Worm (Caenorhabditis elegans) whole organism, L2 larva: ENCODE results near the gene F16B4.4.

Source experiments
- C34F6.9 ChIP-seq: fragments of 150-350 bp; optimal IDR thresholded peaks from 2 replicates; lab custom pipeline; 2014; ENCODE audit warnings: missing biosample characterization, missing genetic modification characterization
- F13H6.1 ChIP-seq: sonication (generic microtip); optimal IDR thresholded peaks from 2 replicates; lab custom pipeline; 2016; ENCODE audit warnings: missing genetic modification characterization, missing compliant biosample characterization
- R02D3.7 ChIP-seq: fragments of 150-350 bp; optimal IDR thresholded peaks from 2 replicates; lab custom pipeline; 2014; ENCODE audit warnings: missing biosample characterization, missing genetic modification characterization
- Y55F3AM.14 ChIP-seq: fragments of 200-800 bp; sonication (Bioruptor generic); optimal IDR thresholded peaks from 2 replicates; lab custom pipeline; 2018; ENCODE audit warnings: mild to moderate bottlenecking, missing genetic modification characterization, missing compliant biosample characterization
- ZK546.5 ChIP-seq: sonication (generic microtip); optimal IDR thresholded peaks from 2 replicates; lab custom pipeline; 2017; ENCODE audit warnings: missing biosample characterization, missing genetic modification characterization
- alr-1 ChIP-seq: fragments of 150-350 bp; optimal IDR thresholded peaks from 2 replicates; lab custom pipeline; 2014; ENCODE audit warnings: missing biosample characterization, missing genetic modification characterization
- ama-1 ChIP-seq: fragments of 150-350 bp; optimal IDR thresholded peaks from 2 replicates; lab custom pipeline; 2018; ENCODE audit warnings: inconsistent platforms
- ceh-82 ChIP-seq: fragments of 150-350 bp; optimal IDR thresholded peaks from 2 replicates; lab custom pipeline; 2014; ENCODE audit warnings: missing biosample characterization, missing genetic modification characterization
- crh-2 ChIP-seq: sonication (generic microtip); optimal IDR thresholded peaks from 2 replicates; lab custom pipeline; 2017; ENCODE audit warnings: missing biosample characterization, missing genetic modification characterization
- dmd-4 ChIP-seq: sonication (generic microtip); optimal IDR thresholded peaks from 2 replicates; lab custom pipeline; 2017; ENCODE audit warnings: missing biosample characterization, missing genetic modification characterization
- egl-27 ChIP-seq: sonication (generic microtip); optimal IDR thresholded peaks from 3 replicates; lab custom pipeline; 2017; ENCODE audit warnings: missing biosample characterization, missing genetic modification reagents, missing genetic modification characterization
- elt-3 ChIP-seq: sonication (generic microtip); optimal IDR thresholded peaks from 2 replicates; lab custom pipeline; 2017; ENCODE audit warnings: missing biosample characterization, missing genetic modification characterization
- fos-1 ChIP-seq: fragments of 150-350 bp; optimal IDR thresholded peaks from 2 replicates; lab custom pipeline; 2014; ENCODE audit warnings: missing biosample characterization, missing genetic modification characterization
- lin-11 ChIP-seq: fragments of 150-350 bp; sonication (generic microtip); optimal IDR thresholded peaks from 2 replicates; lab custom pipeline; 2014; ENCODE audit warnings: missing biosample characterization, missing genetic modification characterization, inconsistent platforms, mixed read lengths
- lin-13 ChIP-seq: fragments of 150-350 bp; optimal IDR thresholded peaks from 2 replicates; lab custom pipeline; 2014; ENCODE audit warnings: missing biosample characterization, missing genetic modification reagents, missing genetic modification characterization
- lsy-2 ChIP-seq, 2 experiments: fragments of 150-350 bp in 1 of 2; sonication (generic microtip) in 1 of 2; optimal IDR thresholded peaks; 2 replicates each; lab custom pipeline; 2014 to 2017; ENCODE audit warnings: missing biosample characterization in 2 of 2, missing genetic modification characterization in 2 of 2
- mab-5 ChIP-seq: fragments of 150-350 bp; optimal IDR thresholded peaks from 2 replicates; lab custom pipeline; 2014; ENCODE audit warnings: missing biosample characterization, missing genetic modification characterization
- mdl-1 ChIP-seq, 2 experiments: fragments of 150-350 bp in 1 of 2; sonication (generic microtip) in 1 of 2; optimal IDR thresholded peaks; 2 replicates each; lab custom pipeline; 2017; ENCODE audit warnings: missing biosample characterization in 2 of 2, missing genetic modification characterization in 2 of 2
- nhr-129 ChIP-seq: fragments of 150-350 bp; optimal IDR thresholded peaks from 2 replicates; lab custom pipeline; 2014; ENCODE audit warnings: missing biosample characterization, missing genetic modification characterization
- nhr-237 ChIP-seq: fragments of 150-350 bp; optimal IDR thresholded peaks from 2 replicates; lab custom pipeline; 2014; ENCODE audit warnings: missing biosample characterization, missing genetic modification characterization
- nhr-25 ChIP-seq: fragments of 150-350 bp; sonication (generic microtip); optimal IDR thresholded peaks from 3 replicates; lab custom pipeline; 2014; ENCODE audit warnings: missing biosample characterization, missing genetic modification characterization
- nhr-77 ChIP-seq: fragments of 150-350 bp; optimal IDR thresholded peaks from 2 replicates; lab custom pipeline; 2014; ENCODE audit warnings: missing biosample characterization, missing genetic modification characterization
- peb-1 ChIP-seq: fragments of 150-350 bp; optimal IDR thresholded peaks from 2 replicates; lab custom pipeline; 2014; ENCODE audit warnings: missing biosample characterization, missing genetic modification characterization
- skn-1 ChIP-seq: sonication (generic microtip); optimal IDR thresholded peaks from 2 replicates; lab custom pipeline; 2017; ENCODE audit warnings: missing biosample characterization, missing genetic modification characterization
- sma-3 ChIP-seq: sonication (generic microtip); optimal IDR thresholded peaks from 2 replicates; lab custom pipeline; 2016; ENCODE audit warnings: missing genetic modification reagents, missing genetic modification characterization, missing compliant biosample characterization
- sma-9 ChIP-seq, 2 experiments: fragments of 150-350 bp in 1 of 2; sonication (generic microtip) in 1 of 2; optimal IDR thresholded peaks; 2 replicates each; lab custom pipeline; 2014 to 2016; ENCODE audit warnings: missing genetic modification characterization in 2 of 2, mild to moderate bottlenecking in 1 of 2, missing biosample characterization in 1 of 2, missing compliant biosample characterization in 1 of 2, missing genetic modification reagents in 1 of 2, moderate library complexity in 1 of 2
- unc-55 ChIP-seq: fragments of 150-350 bp; sonication (generic microtip); optimal IDR thresholded peaks from 3 replicates; lab custom pipeline; 2014; ENCODE audit warnings: missing biosample characterization, missing genetic modification reagents, missing genetic modification characterization
- unc-62 ChIP-seq: fragments of 150-350 bp; optimal IDR thresholded peaks from 2 replicates; lab custom pipeline; 2014; ENCODE audit warnings: missing biosample characterization, missing genetic modification reagents, missing genetic modification characterization
- zag-1 ChIP-seq: fragments of 150-350 bp; optimal IDR thresholded peaks from 2 replicates; lab custom pipeline; 2014; ENCODE audit warnings: missing biosample characterization, missing genetic modification characterization
- ztf-1 ChIP-seq: fragments of 200-800 bp; sonication (Bioruptor generic); conservative IDR thresholded peaks from 2 replicates; pipeline ENCODE4 v1.3.6; 2022; ENCODE audit warnings: missing genetic modification characterization, missing compliant biosample characterization
- ztf-11 ChIP-seq: sonication (generic microtip); optimal IDR thresholded peaks from 2 replicates; lab custom pipeline; 2017; ENCODE audit warnings: missing biosample characterization, missing genetic modification characterization

The F16B4.4 gene

DNA sequence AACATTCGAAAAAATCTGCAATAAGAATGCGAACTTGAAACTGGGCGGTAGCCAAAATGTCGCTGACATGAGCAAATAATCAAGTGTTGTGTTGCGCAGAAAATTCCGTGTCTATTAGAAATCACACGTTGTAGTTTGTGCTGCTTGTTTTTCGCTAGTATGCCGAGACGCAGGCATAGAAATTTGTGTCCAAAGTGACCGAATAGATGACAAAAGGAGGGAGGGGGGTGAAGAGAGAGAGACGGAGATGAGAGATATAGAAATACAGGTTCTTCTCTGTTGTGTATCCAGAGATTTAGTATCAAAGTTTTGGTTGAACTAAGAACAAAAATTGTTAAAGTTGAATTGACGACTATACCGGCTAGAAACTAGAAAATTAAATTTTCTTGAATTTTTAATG, 33.5 kb downstream of the F16B4.4 start:
- no peak for TF ChIP-seq ztf-1 (GFP tag; lab: Robert Waterston, UW)
- peak; percentile 35 for TF ChIP-seq fos-1 (tag; lab: Kevin White, UChicago)
- peak; percentile 56 for TF ChIP-seq sma-9 (GFP tag; optimal IDR thresholded peaks at IDR 0.05; lab: Kevin White, UChicago)
- TF ChIP-seq sma-9 (tag; optimal IDR thresholded peaks at IDR 0.05; lab: Kevin White, UChicago), result no peak
- no peak for TF ChIP-seq R02D3.7 (tag; lab: Kevin White, UChicago)
- TF ChIP-seq sma-3 (GFP tag; lab: Kevin White, UChicago), result peak; percentile 49
- no peak for TF ChIP-seq alr-1 (tag; lab: Kevin White, UChicago)
- TF ChIP-seq nhr-25, result peak; percentile 69
- TF ChIP-seq egl-27 (tag; lab: Kevin White, UChicago), result peak; percentile 57
- TF ChIP-seq unc-62 (GFP tag; lab: Kevin White, UChicago), result no peak
- peak; percentile 44 for TF ChIP-seq crh-2 (tag; lab: Kevin White, UChicago)
- TF ChIP-seq mab-5 (tag; lab: Kevin White, UChicago), result no peak
- no peak for TF ChIP-seq elt-3 (tag; lab: Kevin White, UChicago)
- peak; percentile 84 for TF ChIP-seq F13H6.1 (tag; lab: Kevin White, UChicago)
- TF ChIP-seq nhr-129 (tag; lab: Kevin White, UChicago), result peak; percentile 76
- no peak for TF ChIP-seq peb-1 (tag; lab: Kevin White, UChicago)
- no peak for TF ChIP-seq ama-1 (lab: Kevin White, UChicago)
- no peak for TF ChIP-seq lin-11 (tag; lab: Kevin White, UChicago)

DNA sequence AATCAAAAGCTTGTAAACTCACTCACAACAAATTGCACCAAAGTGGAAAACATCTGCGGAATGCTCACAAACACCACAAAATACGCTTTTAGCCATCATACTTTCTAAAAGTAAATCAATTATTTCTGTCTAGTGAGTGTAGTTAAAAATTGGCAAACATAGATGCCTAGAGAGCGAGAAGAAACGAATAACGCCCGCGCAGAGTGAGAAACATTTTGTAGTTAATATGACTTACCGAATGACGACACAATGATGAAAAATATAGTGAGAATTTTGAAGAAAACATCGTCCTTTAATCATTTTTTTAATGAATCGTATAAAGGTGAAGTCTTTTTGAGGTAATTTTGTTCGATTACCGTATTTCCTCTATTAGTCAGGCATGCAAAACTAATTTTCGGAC, 35.5 kb downstream of the F16B4.4 start, which contains the start of gene nhr-238:
Gene nhr-238, minus strand, starts transcription at position 104 of the 400 bp plus-strand sequence.
- TF ChIP-seq unc-55 (GFP tag; lab: Kevin White, UChicago) (no peak), ZK546.5 (no peak), mdl-1 (tag; optimal IDR thresholded peaks at IDR 0.05; lab: Kevin White, UChicago) (no peak), C34F6.9 (no peak), F13H6.1 (tag; lab: Kevin White, UChicago) (no peak), nhr-77 (peak; percentile 84), nhr-129 (tag; lab: Kevin White, UChicago) (peak; percentile 93), zag-1 (tag; lab: Kevin White, UChicago) (no peak), ztf-1 (GFP tag; lab: Robert Waterston, UW) (no peak)

DNA sequence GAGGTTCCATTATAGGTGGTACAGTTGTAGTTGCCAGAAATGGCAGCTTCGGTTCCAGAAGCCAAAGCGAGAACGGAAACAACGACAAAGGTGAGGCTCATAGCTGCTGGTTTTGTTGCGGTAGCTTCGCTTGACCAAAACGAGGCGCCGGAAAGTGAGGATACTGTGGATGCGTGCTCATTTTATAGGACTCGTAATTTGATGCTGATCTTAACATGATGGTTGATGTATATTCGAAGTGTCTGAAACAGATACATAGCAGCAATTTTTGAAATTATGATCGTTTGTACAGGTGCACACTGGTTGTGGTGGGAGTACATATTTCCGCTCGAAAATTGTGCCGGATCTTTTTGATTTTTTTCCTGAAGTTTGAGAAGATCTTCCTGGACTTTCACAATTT, 37.3 kb downstream of the F16B4.4 start, which contains the start of gene Y46H3D.8:
Gene Y46H3D.8, minus strand, starts transcription at position 101 of the 400 bp plus-strand sequence.
- TF ChIP-seq elt-3 (tag; lab: Kevin White, UChicago), result no peak
- no peak for TF ChIP-seq nhr-25
- TF ChIP-seq C34F6.9, result no peak
- no peak for TF ChIP-seq fos-1 (tag; lab: Kevin White, UChicago)
- no peak for TF ChIP-seq skn-1
- TF ChIP-seq nhr-237 (tag; lab: Kevin White, UChicago), result no peak
- no peak for TF ChIP-seq sma-3 (GFP tag; lab: Kevin White, UChicago)
- no peak for TF ChIP-seq egl-27 (tag; lab: Kevin White, UChicago)
- no peak for TF ChIP-seq R02D3.7 (tag; lab: Kevin White, UChicago)
- no peak for TF ChIP-seq ztf-1 (GFP tag; lab: Robert Waterston, UW)
- no peak for TF ChIP-seq Y55F3AM.14 (GFP tag; lab: Kevin White, UChicago)
- TF ChIP-seq dmd-4 (tag; lab: Kevin White, UChicago), result no peak

DNA sequence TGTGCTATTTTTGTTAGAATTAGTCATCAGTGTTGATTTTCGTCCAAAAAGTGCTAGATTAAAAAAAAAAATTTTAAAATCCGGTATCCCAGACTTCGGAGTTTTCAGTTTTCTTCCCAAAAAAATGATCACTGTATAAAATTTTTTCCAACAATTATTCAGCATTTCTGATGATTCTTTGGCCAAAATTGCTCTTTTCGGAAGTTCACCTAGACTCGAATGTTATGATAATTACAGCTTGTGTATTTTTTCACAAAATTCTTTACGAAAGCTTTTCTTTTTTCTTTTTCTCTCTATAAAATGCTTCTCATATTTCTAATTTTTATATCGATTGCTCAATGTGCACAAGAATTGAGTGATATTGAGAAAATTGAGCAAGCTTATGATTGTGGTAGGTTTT, 37.9 kb downstream of the F16B4.4 start, which contains the start of gene irld-17:
Gene irld-17, plus strand, starts transcription at position 301 of the 400 bp plus-strand sequence.
- no peak for TF ChIP-seq ztf-11
- TF ChIP-seq lsy-2 (tag; optimal IDR thresholded peaks at IDR 0.05; lab: Kevin White, UChicago), result no peak
- no peak for TF ChIP-seq ZK546.5
- TF ChIP-seq sma-3 (GFP tag; lab: Kevin White, UChicago), result no peak
- TF ChIP-seq ceh-82 (tag; lab: Kevin White, UChicago), result no peak
- TF ChIP-seq, all 48 proteins: peak for 0

DNA sequence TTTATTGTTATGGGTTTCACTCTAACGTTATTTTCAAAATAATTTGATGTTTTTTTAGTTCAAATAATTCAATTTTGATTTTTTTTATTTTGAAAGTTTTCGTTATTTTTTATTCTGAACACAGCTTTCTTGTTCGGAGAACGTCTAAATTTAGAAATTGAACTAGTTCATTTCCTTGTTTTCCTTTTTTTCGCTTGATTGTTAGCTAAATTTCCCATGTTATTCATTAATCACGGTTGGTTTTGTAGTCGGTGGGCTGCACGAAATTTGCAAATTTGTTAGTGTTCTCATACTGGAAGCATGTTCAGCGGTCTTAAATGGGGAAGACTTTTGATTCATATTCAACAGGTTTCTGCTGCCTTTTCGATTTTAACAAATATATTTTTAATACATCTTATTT, 42.0 kb downstream of the F16B4.4 start, which contains the start of gene str-222:
Gene str-222, plus strand, starts transcription at position 301 of the 400 bp plus-strand sequence.
- TF ChIP-seq crh-2 (tag; lab: Kevin White, UChicago) (no peak), ZK546.5 (no peak), lin-13 (GFP tag; lab: Kevin White, UChicago) (no peak), nhr-25 (no peak)
